Worm (Caenorhabditis elegans) whole organism, late embryonic: Measurements from ENCODE around the gene F59E11.6.

Source experiments
- K02D7.2 ChIP-seq: sonication (generic microtip); optimal IDR thresholded peaks from 2 replicates; lab custom pipeline; 2017; ENCODE audit warnings: mild to moderate bottlenecking, missing genetic modification characterization, missing compliant biosample characterization
- ama-1 ChIP-seq: fragments of 150-350 bp; optimal IDR thresholded peaks from 2 replicates; lab custom pipeline; 2014
- ceh-24 ChIP-seq: sonication (generic microtip); optimal IDR thresholded peaks from 2 replicates; lab custom pipeline; 2016; ENCODE audit warnings: mild to moderate bottlenecking, missing genetic modification characterization, missing compliant biosample characterization
- ceh-31 ChIP-seq: sonication (generic microtip); optimal IDR thresholded peaks from 2 replicates; lab custom pipeline; 2016; ENCODE audit warnings: missing genetic modification characterization, missing compliant biosample characterization
- hlh-13 ChIP-seq: fragments of 200-800 bp; sonication (Bioruptor generic); optimal IDR thresholded peaks from 2 replicates; lab custom pipeline; 2018; ENCODE audit warnings: mild to moderate bottlenecking, missing genetic modification characterization, missing compliant biosample characterization
- hlh-30 ChIP-seq: sonication (generic microtip); optimal IDR thresholded peaks from 2 replicates; lab custom pipeline; 2017; ENCODE audit warnings: antibody characterized with exemption, missing genetic modification characterization, missing compliant biosample characterization; ENCODE audit not compliant: insufficient read depth
- hlh-6 ChIP-seq: sonication (generic microtip); optimal IDR thresholded peaks from 2 replicates; lab custom pipeline; 2016; ENCODE audit warnings: missing genotype, missing genetic modification characterization, missing compliant biosample characterization
- lim-6 ChIP-seq: sonication (generic microtip); optimal IDR thresholded peaks from 2 replicates; lab custom pipeline; 2016; ENCODE audit warnings: missing genetic modification characterization, missing compliant biosample characterization
- nhr-11 ChIP-seq: fragments of 150-350 bp; optimal IDR thresholded peaks from 2 replicates; lab custom pipeline; 2014; ENCODE audit warnings: missing biosample characterization, missing genetic modification characterization
- pros-1 ChIP-seq: fragments of 150-350 bp; optimal IDR thresholded peaks from 2 replicates; lab custom pipeline; 2014; ENCODE audit warnings: missing biosample characterization, missing genetic modification reagents, missing genetic modification characterization
- sox-2 ChIP-seq: fragments of 200-800 bp; sonication (Bioruptor generic); IDR thresholded peaks from 2 replicates; pipeline ENCODE4 v1.3.6; 2022; ENCODE audit warnings: missing genetic modification reagents, missing genetic modification characterization, missing compliant biosample characterization
- zip-5 ChIP-seq: sonication (generic microtip); optimal IDR thresholded peaks from 2 replicates; lab custom pipeline; 2016; ENCODE audit warnings: missing genetic modification characterization, missing compliant biosample characterization

- TF ChIP-seq hlh-13 (GFP tag; lab: Kevin White, UChicago) (no peak), ceh-24 (tag; lab: Kevin White, UChicago) (no peak), sox-2 (GFP tag; lab: Robert Waterston, UW) (no peak), lim-6 (tag; lab: Kevin White, UChicago) (no peak), nhr-11 (tag; lab: Kevin White, UChicago) (no peak), ama-1 (lab: Kevin White, UChicago) (no peak), hlh-6 (no peak), ceh-31 (tag; lab: Kevin White, UChicago) (no peak), pros-1 (tag; lab: Kevin White, UChicago) (no peak), K02D7.2 (tag; lab: Kevin White, UChicago) (no peak), zip-5 (tag; lab: Kevin White, UChicago) (no peak), hlh-30 (tag; lab: Kevin White, UChicago) (no peak)
Observed at ce11 chrV:8947499-8947898, 44.1 kb upstream of the F59E11.6 start, which contains the start of gene gck-1.
